Fruit fly (Drosophila melanogaster): Measurements from ENCODE around the gene CG10920.

DNA sequence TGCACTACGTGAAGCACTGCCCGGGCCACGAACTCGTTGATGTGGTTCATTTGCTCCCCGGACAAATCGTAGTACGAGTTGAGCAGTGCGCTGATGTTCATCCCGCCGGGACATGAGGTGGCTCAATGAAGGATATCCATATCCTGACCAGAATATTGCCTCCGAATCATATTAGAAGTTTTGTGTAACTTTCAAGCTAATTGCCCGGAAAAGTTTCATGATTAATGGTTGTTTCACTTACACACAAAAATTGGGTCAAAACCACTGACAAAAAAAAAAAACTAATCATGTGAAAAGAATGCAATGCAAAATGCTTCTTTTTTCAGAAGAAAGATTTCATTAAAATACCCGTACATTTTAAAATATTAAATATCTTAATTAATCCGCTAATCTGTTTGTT, 27.5 kb upstream of the CG10920 start, which contains the start of gene Ir7e:
- TF ChIP-seq CG8478 (optimal IDR thresholded peaks at IDR 0.05) (no peak), EcR (GFP tag; optimal IDR thresholded peaks at IDR 0.05) (no peak), psq (optimal IDR thresholded peaks at IDR 0.05) (no peak), Dll (optimal IDR thresholded peaks at IDR 0.05) (no peak), pan (optimal IDR thresholded peaks at IDR 0.05) (no peak), usp (GFP tag; optimal IDR thresholded peaks at IDR 0.05) (no peak)
